Fruit fly (Drosophila melanogaster) whole organism, embryonic: Measurements from ENCODE around the gene fmt.

ENCODE experiments used
- Abd-B ChIP-seq: fragments of 200-800 bp; sonication (Bioruptor generic); optimal IDR thresholded peaks from 2 replicates; lab custom pipeline; 2018; ENCODE audit warnings: missing biosample characterization, mild to moderate bottlenecking, missing genetic modification characterization, moderate library complexity
- Awh ChIP-seq: fragments of 200-800 bp; sonication (Bioruptor generic); IDR thresholded peaks from 2 replicates; pipeline ENCODE4, ENCODE4 v1.3.6; 2022; ENCODE audit warnings: missing biosample characterization, missing genetic modification characterization
- Bteb2 ChIP-seq: fragments of 200-800 bp; sonication (Bioruptor generic); optimal IDR thresholded peaks from 2 replicates; lab custom pipeline; 2016; ENCODE audit warnings: missing biosample characterization, missing genetic modification characterization
- CG10543 ChIP-seq: fragments of 200-800 bp; sonication (Bioruptor generic); optimal IDR thresholded peaks from 3 replicates; lab custom pipeline; 2017; ENCODE audit warnings: missing biosample characterization, mild to moderate bottlenecking, missing genetic modification characterization, moderate library complexity
- CG11696 ChIP-seq: fragments of 200-800 bp; sonication (Bioruptor generic); IDR thresholded peaks from 2 replicates; pipeline ENCODE4 v1.3.6; 2022; ENCODE audit warnings: missing biosample characterization, missing genetic modification characterization
- CG1233 ChIP-seq: fragments of 200-800 bp; sonication (Bioruptor generic); optimal IDR thresholded peaks from 4 replicates; lab custom pipeline; 2018; ENCODE audit warnings: missing biosample characterization, mild to moderate bottlenecking, missing genetic modification characterization
- CG12744 ChIP-seq: fragments of 200-800 bp; sonication (Bioruptor generic); optimal IDR thresholded peaks from 2 replicates; lab custom pipeline; 2016; ENCODE audit warnings: missing biosample characterization, missing genetic modification characterization
- CG13287 ChIP-seq: fragments of 200-800 bp; sonication (Bioruptor generic); IDR thresholded peaks from 2 replicates; pipeline ENCODE4 v1.3.6; 2022; ENCODE audit warnings: missing biosample characterization, missing genetic modification characterization; ENCODE audit not compliant: partially characterized antibody
- CG1602 ChIP-seq: fragments of 200-800 bp; sonication (Bioruptor generic); optimal IDR thresholded peaks from 3 replicates; lab custom pipeline; 2016; ENCODE audit warnings: missing biosample characterization, missing genetic modification characterization
- CG1603 ChIP-seq: fragments of 200-800 bp; sonication (Bioruptor generic); optimal IDR thresholded peaks from 2 replicates; lab custom pipeline; 2019; ENCODE audit warnings: missing biosample characterization, mild to moderate bottlenecking, missing genetic modification characterization, moderate library complexity
- CG16813 ChIP-seq: fragments of 200-800 bp; sonication (Bioruptor generic); IDR thresholded peaks from 3 replicates; pipeline ENCODE4 v1.3.6; 2022; ENCODE audit warnings: missing biosample characterization, missing genetic modification characterization; ENCODE audit not compliant: partially characterized antibody
- CG18764 ChIP-seq: fragments of 200-800 bp; sonication (Bioruptor generic); optimal IDR thresholded peaks from 3 replicates; lab custom pipeline; 2016; ENCODE audit warnings: missing biosample characterization, missing genetic modification characterization
- CG32532 ChIP-seq: fragments of 200-800 bp; sonication (Bioruptor generic); IDR thresholded peaks from 2 replicates; pipeline ENCODE4 v1.3.6; 2022; ENCODE audit warnings: missing biosample characterization, missing genetic modification characterization
- CG34422 ChIP-seq: fragments of 200-800 bp; sonication (Bioruptor generic); IDR thresholded peaks from 3 replicates; pipeline ENCODE4 v1.3.6; 2022; ENCODE audit warnings: missing biosample characterization, missing genetic modification characterization
- CG8281 ChIP-seq: fragments of 200-800 bp; sonication (Bioruptor generic); optimal IDR thresholded peaks from 2 replicates; lab custom pipeline; 2018; ENCODE audit warnings: missing biosample characterization, mild to moderate bottlenecking, missing genetic modification characterization, moderate library complexity
- CG9215 ChIP-seq: fragments of 200-800 bp; sonication (Bioruptor generic); IDR thresholded peaks from 2 replicates; pipeline ENCODE4 v1.3.6; 2022; ENCODE audit warnings: missing biosample characterization, missing genetic modification characterization
- CG9727 ChIP-seq: fragments of 200-800 bp; sonication (Bioruptor generic); optimal IDR thresholded peaks from 3 replicates; lab custom pipeline; 2017; ENCODE audit warnings: missing biosample characterization, mild to moderate bottlenecking, missing genetic modification characterization
- Camta ChIP-seq: fragments of 200-800 bp; sonication (Bioruptor generic); optimal IDR thresholded peaks from 2 replicates; lab custom pipeline; 2016; ENCODE audit warnings: missing biosample characterization, missing genetic modification characterization
- Chrac-16 ChIP-seq: fragments of 200-800 bp; sonication (Bioruptor generic); optimal IDR thresholded peaks from 3 replicates; lab custom pipeline; 2016; ENCODE audit warnings: missing biosample characterization, missing genetic modification characterization
- D ChIP-seq, 2 experiments: fragments of 200-800 bp in 1 of 2; fragments of >200 bp in 1 of 2; sonication (Bioruptor generic) in 1 of 2; optimal IDR thresholded peaks; 2 replicates in 1 of 2; 3 replicates in 1 of 2; lab custom pipeline; 2017; ENCODE audit warnings: mild to moderate bottlenecking in 1 of 2, missing biosample characterization in 1 of 2, missing genetic modification characterization in 1 of 2, missing genetic modification reagents in 1 of 2
- Drgx ChIP-seq: fragments of 200-800 bp; sonication (Bioruptor generic); IDR thresholded peaks from 2 replicates; pipeline ENCODE4 v1.3.6; 2022; ENCODE audit warnings: missing biosample characterization, missing genetic modification characterization
- HHEX ChIP-seq: fragments of 200-800 bp; sonication (Bioruptor generic); optimal IDR thresholded peaks from 3 replicates; lab custom pipeline; 2017; ENCODE audit warnings: missing biosample characterization, mild to moderate bottlenecking, missing genetic modification characterization, missing genetic modification reagents
- MBD-R2 ChIP-seq: fragments of 200-800 bp; sonication (Bioruptor generic); IDR thresholded peaks from 2 replicates; pipeline ENCODE4 v1.3.6; 2022; ENCODE audit warnings: missing biosample characterization, missing genetic modification characterization
- Max ChIP-seq: fragments of 200-800 bp; sonication (Bioruptor generic); optimal IDR thresholded peaks from 2 replicates; lab custom pipeline; 2016; ENCODE audit warnings: missing biosample characterization, mild to moderate bottlenecking, missing genetic modification characterization
- Nf-YC ChIP-seq: fragments of 200-800 bp; optimal IDR thresholded peaks from 3 replicates; lab custom pipeline; 2019; ENCODE audit warnings: missing biosample characterization, mild to moderate bottlenecking, missing genetic modification characterization, moderate library complexity
- Oli ChIP-seq: fragments of 200-800 bp; sonication (Bioruptor generic); optimal IDR thresholded peaks from 2 replicates; lab custom pipeline; 2018; ENCODE audit warnings: missing biosample characterization, mild to moderate bottlenecking, missing genetic modification characterization, moderate library complexity
- TFAM ChIP-seq: fragments of 200-800 bp; sonication (Bioruptor generic); optimal IDR thresholded peaks from 2 replicates; lab custom pipeline; 2017; ENCODE audit warnings: missing biosample characterization, missing genetic modification characterization, inconsistent platforms
- bowl ChIP-seq: fragments of 200-800 bp; sonication (Bioruptor generic); IDR thresholded peaks from 2 replicates; pipeline ENCODE4 v1.3.6; 2022; ENCODE audit warnings: missing biosample characterization, missing genetic modification characterization
- dimm ChIP-seq: fragments of 200-800 bp; sonication (Bioruptor generic); IDR thresholded peaks from 2 replicates; pipeline ENCODE4 v1.3.6; 2022; ENCODE audit warnings: missing biosample characterization, missing genetic modification characterization
- disco-r ChIP-seq: fragments of 200-800 bp; sonication (Bioruptor generic); optimal IDR thresholded peaks from 2 replicates; lab custom pipeline; 2016; ENCODE audit warnings: missing biosample characterization, missing genetic modification characterization
- fd64A ChIP-seq: fragments of 200-800 bp; sonication (Bioruptor generic); optimal IDR thresholded peaks from 3 replicates; lab custom pipeline; 2018; ENCODE audit warnings: missing biosample characterization, mild to moderate bottlenecking, missing genetic modification characterization
- grau ChIP-seq: fragments of 200-800 bp; optimal IDR thresholded peaks from 3 replicates; lab custom pipeline; 2019; ENCODE audit warnings: missing biosample characterization, mild to moderate bottlenecking, missing genetic modification characterization, moderate library complexity
- grn ChIP-seq: fragments of 200-800 bp; sonication (Bioruptor generic); optimal IDR thresholded peaks from 3 replicates; lab custom pipeline; 2017; ENCODE audit warnings: missing biosample characterization, missing genetic modification characterization
- gro ChIP-seq: fragments of 200-800 bp; sonication (Bioruptor generic); optimal IDR thresholded peaks from 2 replicates; lab custom pipeline; 2016; ENCODE audit warnings: missing biosample characterization, missing genetic modification characterization
- jing ChIP-seq: fragments of 200-800 bp; sonication (Bioruptor generic); optimal IDR thresholded peaks from 2 replicates; lab custom pipeline; 2018; ENCODE audit warnings: missing biosample characterization, mild to moderate bottlenecking, missing genetic modification characterization
- kah ChIP-seq: fragments of 200-800 bp; sonication (Bioruptor generic); optimal IDR thresholded peaks from 2 replicates; lab custom pipeline; 2018; ENCODE audit warnings: missing biosample characterization, mild to moderate bottlenecking, missing genetic modification characterization
- mam ChIP-seq: fragments of 200-800 bp; sonication (Bioruptor generic); optimal IDR thresholded peaks from 3 replicates; lab custom pipeline; 2016; ENCODE audit warnings: missing biosample characterization, missing genetic modification characterization
- pb ChIP-seq: fragments of 200-800 bp; sonication (Bioruptor generic); optimal IDR thresholded peaks from 3 replicates; lab custom pipeline; 2016; ENCODE audit warnings: missing biosample characterization, missing genetic modification characterization
- ro ChIP-seq: fragments of 200-800 bp; sonication (Bioruptor generic); IDR thresholded peaks from 2 replicates; pipeline ENCODE4 v1.3.6; 2022; ENCODE audit warnings: missing biosample characterization, missing genetic modification characterization
- salm ChIP-seq: fragments of 200-800 bp; sonication (Bioruptor generic); optimal IDR thresholded peaks from 2 replicates; lab custom pipeline; 2018; ENCODE audit warnings: missing biosample characterization, mild to moderate bottlenecking, missing genetic modification characterization
- sc ChIP-seq, 3 experiments: fragments of >200 bp in 2 of 3; fragments of 200-800 bp in 1 of 3; sonication (Bioruptor generic) in 1 of 3; optimal IDR thresholded peaks; 2 replicates in 2 of 3; 3 replicates in 1 of 3; lab custom pipeline; 2017; ENCODE audit warnings: mild to moderate bottlenecking in 1 of 3, missing biosample characterization in 1 of 3, missing genetic modification characterization in 1 of 3, missing genetic modification reagents in 1 of 3
- sens-2 ChIP-seq: fragments of 200-800 bp; sonication (Bioruptor generic); IDR thresholded peaks from 2 replicates; pipeline ENCODE4 v1.3.6; 2022; ENCODE audit warnings: missing biosample characterization, missing genetic modification characterization
- sisA ChIP-seq: fragments of 200-800 bp; sonication (Bioruptor generic); IDR thresholded peaks from 2 replicates; pipeline ENCODE4 v1.3.6; 2022; ENCODE audit warnings: missing biosample characterization, missing genetic modification characterization
- slou ChIP-seq: fragments of 200-800 bp; sonication (Bioruptor generic); optimal IDR thresholded peaks from 3 replicates; lab custom pipeline; 2016; ENCODE audit warnings: missing biosample characterization, missing genetic modification characterization
- sqz ChIP-seq: fragments of 200-800 bp; sonication (Bioruptor generic); optimal IDR thresholded peaks from 3 replicates; lab custom pipeline; 2018; ENCODE audit warnings: missing biosample characterization, mild to moderate bottlenecking, missing genetic modification characterization
- ttk ChIP-seq: fragments of 200-800 bp; sonication (Bioruptor generic); IDR thresholded peaks from 2 replicates; pipeline ENCODE4 v2.1.2; 2022; ENCODE audit warnings: missing biosample characterization, missing genetic modification characterization
- vvl ChIP-seq: fragments of 200-800 bp; sonication (Bioruptor generic); IDR thresholded peaks from 2 replicates; pipeline ENCODE4 v1.3.6; 2022; ENCODE audit warnings: missing biosample characterization, missing genetic modification characterization
- wdn ChIP-seq: fragments of 200-800 bp; sonication (Bioruptor generic); IDR thresholded peaks from 2 replicates; pipeline ENCODE4 v1.3.6; 2022; ENCODE audit warnings: missing biosample characterization, missing genetic modification characterization

Gene fmt

DNA sequence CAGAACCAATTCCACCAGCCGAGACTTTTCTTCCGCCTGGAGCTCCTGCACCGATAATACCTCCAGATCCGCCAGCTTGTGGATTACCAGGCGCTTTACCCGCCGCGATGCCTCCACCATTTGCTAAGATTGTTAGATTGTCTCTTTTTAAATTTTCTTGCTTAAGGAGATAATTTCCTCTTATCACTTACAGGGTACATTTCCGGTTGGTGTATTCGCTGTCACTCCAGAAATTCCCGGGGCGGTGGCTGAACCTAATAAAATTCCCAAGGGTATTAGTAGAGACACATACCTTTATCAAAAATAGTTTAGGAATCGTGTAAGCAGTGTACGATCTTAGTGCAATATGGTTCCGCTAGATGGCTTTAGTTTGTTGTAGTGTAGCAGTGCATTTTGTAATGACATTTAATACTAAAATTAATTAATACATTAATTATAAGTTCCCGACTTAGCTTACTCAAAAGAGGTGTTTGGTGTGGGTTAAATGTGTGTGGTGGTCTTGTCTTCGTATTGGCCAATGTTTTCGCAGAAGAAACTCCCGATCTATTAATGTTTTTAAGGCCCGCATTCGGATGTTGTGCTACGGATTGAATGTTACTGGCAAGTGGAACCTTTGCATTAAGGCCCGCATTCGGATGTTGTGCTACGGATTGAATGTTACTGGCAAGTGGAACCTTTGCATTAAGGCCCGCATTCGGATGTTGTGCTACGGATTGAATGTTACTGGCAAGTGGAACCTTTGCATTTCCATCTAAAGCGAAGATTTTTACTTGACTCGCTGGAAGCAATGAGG lies 48.9 kb downstream of the fmt start (continued):
- TF ChIP-seq CG32532 (GFP tag; lab: Robert Waterston, UW) (peak; percentile 86), CG16813 (no peak), Abd-B (GFP tag; lab: Kevin White, UChicago) (peak; percentile 5), mam (GFP tag; lab: Kevin White, UChicago) (peak; percentile 79), CG10543 (GFP tag; lab: Kevin White, UChicago) (peak; percentile 59), CG8281 (tag; lab: Kevin White, UChicago) (peak; percentile 40), jing (GFP tag; lab: Kevin White, UChicago) (peak; percentile 41), HHEX (peak; percentile 87), ro (GFP tag; lab: Robert Waterston, UW) (no peak), CG18764 (GFP tag; lab: Kevin White, UChicago) (peak; percentile 67), TFAM (peak; percentile 56), CG12744 (no peak), CG11696 (GFP tag; lab: Robert Waterston, UW) (peak; percentile 76), grau (tag; lab: Kevin White, UChicago) (peak; percentile 52), sc (optimal IDR thresholded peaks at IDR 0.05; lab: Kevin White, UChicago) (no peak), sc (GFP tag; optimal IDR thresholded peaks at IDR 0.05; lab: Kevin White, UChicago) (peak; percentile 29), Oli (tag; lab: Kevin White, UChicago) (peak; percentile 40), wdn (GFP tag; lab: Robert Waterston, UW) (peak; percentile 49; the same call in 1 of the 2 replicates), grn (GFP tag; lab: Kevin White, UChicago) (peak; percentile 50), pb (GFP tag; lab: Kevin White, UChicago) (peak; percentile 84), salm (peak; percentile 54), sens-2 (peak; percentile 84), Chrac-16 (GFP tag; lab: Kevin White, UChicago) (no peak), CG9215 (GFP tag; lab: Robert Waterston, UW) (peak; percentile 28; the same call in 1 of the 2 replicates), MBD-R2 (peak; percentile 45; the same call in 1 of the 2 replicates), sqz (peak; percentile 74), sisA (GFP tag; lab: Robert Waterston, UW) (no peak), disco-r (GFP tag; lab: Kevin White, UChicago) (peak; percentile 65), Awh (GFP tag; lab: Robert Waterston, UW) (peak; percentile 90), Bteb2 (GFP tag; lab: Kevin White, UChicago) (no peak), CG1233 (GFP tag; lab: Kevin White, UChicago) (peak; percentile 89), CG34422 (GFP tag; lab: Robert Waterston, UW) (peak; percentile 78), Drgx (GFP tag; lab: Robert Waterston, UW) (no peak), CG1603 (tag; lab: Kevin White, UChicago) (peak; percentile 79), ttk (GFP tag; lab: Robert Waterston, UW) (peak; percentile 71; the same call in 1 of the 2 replicates), dimm (0 out of 2 replicates have a peak, but pooled peaks have one; percentile 34), Max (GFP tag; lab: Kevin White, UChicago) (peak; percentile 40), kah (GFP tag; lab: Kevin White, UChicago) (peak; percentile 64), CG1602 (GFP tag; lab: Kevin White, UChicago) (no peak), Camta (GFP tag; lab: Kevin White, UChicago) (peak; percentile 92), D (optimal IDR thresholded peaks at IDR 0.05; lab: Kevin White, UChicago) (no peak), D (GFP tag; optimal IDR thresholded peaks at IDR 0.05; lab: Kevin White, UChicago) (peak; percentile 76), Nf-YC (tag; lab: Kevin White, UChicago) (peak; percentile 52), vvl (peak; percentile 96), bowl (peak; percentile 61; the same call in 1 of the 2 replicates), CG13287 (no peak; the same call in 1 of the 2 replicates), gro (GFP tag; lab: Kevin White, UChicago) (no peak), fd64A (GFP tag; lab: Kevin White, UChicago) (no peak), slou (GFP tag; lab: Kevin White, UChicago) (peak; percentile 2), CG9727 (GFP tag; lab: Kevin White, UChicago) (peak; percentile 71)
